Worm (Caenorhabditis elegans) whole organism, young adult: ENCODE data around the gene swt-5.

ENCODE experiments used
- B0261.1 ChIP-seq: sonication (generic microtip); optimal IDR thresholded peaks from 2 replicates; lab custom pipeline; 2016; ENCODE audit warnings: mild to moderate bottlenecking, missing genetic modification characterization, moderate library complexity, missing compliant biosample characterization
- F10E7.11 ChIP-seq: sonication (generic microtip); optimal IDR thresholded peaks from 2 replicates; lab custom pipeline; 2017; ENCODE audit warnings: mild to moderate bottlenecking, missing genetic modification characterization, moderate library complexity, missing compliant biosample characterization
- F23B12.7 ChIP-seq: sonication (generic microtip); optimal IDR thresholded peaks from 2 replicates; lab custom pipeline; 2017; ENCODE audit warnings: missing genetic modification characterization, mild to moderate bottlenecking, missing compliant biosample characterization, antibody characterized with exemption, moderate library complexity; ENCODE audit not compliant: insufficient read depth
- F52B5.7 ChIP-seq: sonication (generic microtip); optimal IDR thresholded peaks from 2 replicates; lab custom pipeline; 2016; ENCODE audit warnings: mild to moderate bottlenecking, missing genetic modification characterization, missing compliant biosample characterization
- F57C9.4 ChIP-seq: sonication (generic microtip); optimal IDR thresholded peaks from 2 replicates; lab custom pipeline; 2017; ENCODE audit warnings: mild to moderate bottlenecking, missing genetic modification characterization, missing compliant biosample characterization
- K11D2.4 ChIP-seq: fragments of 200-800 bp; sonication (Bioruptor generic); IDR thresholded peaks from 2 replicates; pipeline ENCODE4 v1.3.6; 2022; ENCODE audit warnings: missing genetic modification reagents, missing genetic modification characterization, missing compliant biosample characterization
- T07F8.4 ChIP-seq: sonication (generic microtip); optimal IDR thresholded peaks from 2 replicates; lab custom pipeline; 2016; ENCODE audit warnings: mild to moderate bottlenecking, missing genetic modification characterization, moderate library complexity, missing compliant biosample characterization
- Y53G8AR.9 ChIP-seq: fragments of 200-800 bp; sonication (Bioruptor generic); conservative IDR thresholded peaks from 2 replicates; pipeline ENCODE4 v1.3.6; 2022; ENCODE audit warnings: missing genetic modification reagents, missing genetic modification characterization, missing compliant biosample characterization
- Y79H2A.3 ChIP-seq: fragments of 200-800 bp; sonication (Bioruptor generic); conservative IDR thresholded peaks from 2 replicates; pipeline ENCODE4 v1.3.6; 2022; ENCODE audit warnings: missing genetic modification reagents, missing genetic modification characterization, missing compliant biosample characterization
- Y95B8A.8 ChIP-seq: fragments of 200-800 bp; sonication (Bioruptor generic); IDR thresholded peaks from 2 replicates; pipeline ENCODE4 v1.3.6; 2022; ENCODE audit warnings: missing genetic modification reagents, missing genetic modification characterization, missing compliant biosample characterization
- ZK185.1 ChIP-seq: sonication (generic microtip); optimal IDR thresholded peaks from 2 replicates; lab custom pipeline; 2016; ENCODE audit warnings: mild to moderate bottlenecking, missing genetic modification characterization, missing compliant biosample characterization; ENCODE audit not compliant: poor library complexity, severe bottlenecking
- aptf-2 ChIP-seq: fragments of 200-800 bp; sonication (Bioruptor generic); conservative IDR thresholded peaks from 2 replicates; pipeline ENCODE4 v1.3.6; 2022; ENCODE audit warnings: missing genetic modification reagents, missing genetic modification characterization, missing compliant biosample characterization
- atf-7 ChIP-seq: sonication (generic microtip); optimal IDR thresholded peaks from 2 replicates; lab custom pipeline; 2017; ENCODE audit warnings: mild to moderate bottlenecking, missing genetic modification characterization, missing compliant biosample characterization
- attf-6 ChIP-seq: fragments of 200-800 bp; sonication (Bioruptor generic); IDR thresholded peaks from 2 replicates; pipeline ENCODE4 v1.3.6; 2022; ENCODE audit warnings: missing genetic modification reagents, missing genetic modification characterization, missing compliant biosample characterization
- ccch-3 ChIP-seq: fragments of 200-800 bp; sonication (Bioruptor generic); optimal IDR thresholded peaks from 2 replicates; lab custom pipeline; 2018; ENCODE audit warnings: mild to moderate bottlenecking, missing genetic modification characterization, missing compliant biosample characterization
- ceh-58 ChIP-seq: fragments of 200-800 bp; sonication (Bioruptor generic); IDR thresholded peaks from 2 replicates; pipeline ENCODE4 v1.3.6; 2022; ENCODE audit warnings: missing genetic modification characterization, missing compliant biosample characterization
- chd-7 ChIP-seq: sonication (generic microtip); optimal IDR thresholded peaks from 2 replicates; lab custom pipeline; 2016; ENCODE audit warnings: mild to moderate bottlenecking, missing genetic modification characterization, moderate library complexity, missing compliant biosample characterization
- dpl-1 ChIP-seq: fragments of 150-350 bp; optimal IDR thresholded peaks from 2 replicates; lab custom pipeline; 2014; ENCODE audit warnings: missing biosample characterization, missing genetic modification reagents, missing genetic modification characterization
- egl-18 ChIP-seq: fragments of 200-800 bp; sonication (Bioruptor generic); IDR thresholded peaks from 2 replicates; pipeline ENCODE4 v1.3.6; 2022; ENCODE audit warnings: missing genetic modification reagents, missing genetic modification characterization, missing compliant biosample characterization
- egl-44 ChIP-seq: fragments of 200-800 bp; sonication (Bioruptor generic); IDR thresholded peaks from 2 replicates; pipeline ENCODE4 v1.3.6; 2022; ENCODE audit warnings: missing genetic modification reagents, missing genetic modification characterization, missing compliant biosample characterization
- fkh-3 ChIP-seq: sonication (generic microtip); optimal IDR thresholded peaks from 2 replicates; lab custom pipeline; 2016; ENCODE audit warnings: mild to moderate bottlenecking, missing genetic modification characterization, missing compliant biosample characterization
- gei-17 ChIP-seq: fragments of 200-800 bp; sonication (Bioruptor generic); optimal IDR thresholded peaks from 2 replicates; lab custom pipeline; 2018; ENCODE audit warnings: mild to moderate bottlenecking, missing genetic modification characterization, missing compliant biosample characterization
- him-1 ChIP-seq: sonication (generic microtip); optimal IDR thresholded peaks from 2 replicates; lab custom pipeline; 2016; ENCODE audit warnings: missing genotype, missing genetic modification reagents, missing genetic modification characterization, missing compliant biosample characterization
- hmg-1.2 ChIP-seq: fragments of 200-800 bp; sonication (Bioruptor generic); IDR thresholded peaks from 2 replicates; pipeline ENCODE4 v1.3.6; 2022; ENCODE audit warnings: missing genetic modification reagents, missing genetic modification characterization, missing compliant biosample characterization
- hmg-20 ChIP-seq: fragments of 200-800 bp; sonication (Bioruptor generic); IDR thresholded peaks from 2 replicates; pipeline ENCODE4 v1.3.6; 2022; ENCODE audit warnings: missing genetic modification reagents, missing genetic modification characterization, missing compliant biosample characterization
- hrde-1 ChIP-seq: sonication (generic microtip); optimal IDR thresholded peaks from 2 replicates; lab custom pipeline; 2016; ENCODE audit warnings: missing genetic modification characterization, mild to moderate bottlenecking, missing compliant biosample characterization, moderate library complexity, missing genotype, missing genetic modification reagents, borderline replicate concordance
- lag-1 ChIP-seq: fragments of 200-800 bp; sonication (Bioruptor generic); IDR thresholded peaks from 2 replicates; pipeline ENCODE4 v1.3.6; 2022; ENCODE audit warnings: missing genetic modification reagents, missing genetic modification characterization, missing compliant biosample characterization
- lin-26 ChIP-seq: fragments of 200-800 bp; sonication (Bioruptor generic); IDR thresholded peaks from 2 replicates; pipeline ENCODE4 v1.3.6; 2022; ENCODE audit warnings: missing genetic modification reagents, missing genetic modification characterization, missing compliant biosample characterization
- lin-35 ChIP-seq, 3 experiments: fragments of 150-350 bp in 2 of 3; sonication (generic microtip) in 1 of 3; optimal IDR thresholded peaks; 2 replicates each; lab custom pipeline; 2014 to 2018; ENCODE audit warnings: missing biosample characterization in 3 of 3, missing genetic modification characterization in 3 of 3, missing genetic modification reagents in 3 of 3
- lsl-1 ChIP-seq: fragments of 200-800 bp; sonication (Bioruptor generic); optimal IDR thresholded peaks from 2 replicates; lab custom pipeline; 2018; ENCODE audit warnings: mild to moderate bottlenecking, missing genetic modification characterization, moderate library complexity, missing compliant biosample characterization
- mel-28 ChIP-seq: sonication (generic microtip); optimal IDR thresholded peaks from 2 replicates; lab custom pipeline; 2016; ENCODE audit warnings: borderline replicate concordance, mild to moderate bottlenecking, missing genetic modification characterization, missing compliant biosample characterization
- nhr-179 ChIP-seq: sonication (generic microtip); optimal IDR thresholded peaks from 2 replicates; lab custom pipeline; 2016; ENCODE audit warnings: mild to moderate bottlenecking, missing genetic modification characterization, missing compliant biosample characterization
- nhr-27 ChIP-seq: fragments of 200-800 bp; sonication (Bioruptor generic); optimal IDR thresholded peaks from 2 replicates; lab custom pipeline; 2018; ENCODE audit warnings: mild to moderate bottlenecking, missing genetic modification characterization, moderate library complexity, missing compliant biosample characterization
- pbrm-1 ChIP-seq: fragments of 200-800 bp; sonication (Bioruptor generic); IDR thresholded peaks from 2 replicates; pipeline ENCODE4 v1.3.6; 2022; ENCODE audit warnings: missing genetic modification reagents, missing genetic modification characterization, missing compliant biosample characterization
- pha-4 ChIP-seq: fragments of 150-350 bp; sonication (generic microtip); optimal IDR thresholded peaks from 2 replicates; lab custom pipeline; 2014; ENCODE audit warnings: missing biosample characterization, missing genetic modification reagents, missing genetic modification characterization
- rcor-1 ChIP-seq: fragments of 200-800 bp; sonication (Bioruptor generic); IDR thresholded peaks from 2 replicates; pipeline ENCODE4 v1.3.6; 2022; ENCODE audit warnings: missing genetic modification reagents, missing genetic modification characterization, missing compliant biosample characterization
- repo-1 ChIP-seq: sonication (generic microtip); optimal IDR thresholded peaks from 2 replicates; lab custom pipeline; 2017; ENCODE audit warnings: mild to moderate bottlenecking, missing genetic modification characterization, missing compliant biosample characterization
- sea-2 ChIP-seq: fragments of 200-800 bp; sonication (Bioruptor generic); IDR thresholded peaks from 2 replicates; pipeline ENCODE4 v1.3.6; 2022; ENCODE audit warnings: missing genetic modification characterization, missing compliant biosample characterization
- snpc-1.1 ChIP-seq: sonication (generic microtip); optimal IDR thresholded peaks from 2 replicates; lab custom pipeline; 2017; ENCODE audit warnings: missing genetic modification characterization, mild to moderate bottlenecking, missing compliant biosample characterization, antibody characterized with exemption, moderate library complexity, missing genotype, missing genetic modification reagents; ENCODE audit not compliant: insufficient read depth
- snpc-1.3 ChIP-seq: sonication (generic microtip); optimal IDR thresholded peaks from 2 replicates; lab custom pipeline; 2017; ENCODE audit warnings: missing genetic modification characterization, mild to moderate bottlenecking, missing compliant biosample characterization, antibody characterized with exemption, moderate library complexity, missing genotype, missing genetic modification reagents; ENCODE audit not compliant: insufficient read depth
- tlf-1 ChIP-seq: fragments of 200-800 bp; sonication (Bioruptor generic); optimal IDR thresholded peaks from 2 replicates; lab custom pipeline; 2018; ENCODE audit warnings: mild to moderate bottlenecking, missing genetic modification characterization, missing compliant biosample characterization
- unc-62 ChIP-seq: fragments of 150-350 bp; optimal IDR thresholded peaks from 2 replicates; lab custom pipeline; 2014; ENCODE audit warnings: missing biosample characterization, missing genetic modification reagents, missing genetic modification characterization
- ztf-18 ChIP-seq: sonication (generic microtip); optimal IDR thresholded peaks from 2 replicates; lab custom pipeline; 2016; ENCODE audit warnings: missing genotype, mild to moderate bottlenecking, missing genetic modification characterization, missing compliant biosample characterization
- ztf-28 ChIP-seq: fragments of 200-800 bp; sonication (Bioruptor generic); IDR thresholded peaks from 2 replicates; pipeline ENCODE4 v1.3.6; 2022; ENCODE audit warnings: missing genetic modification reagents, missing genetic modification characterization, missing compliant biosample characterization
- ztf-3 ChIP-seq: fragments of 200-800 bp; sonication (Bioruptor generic); optimal IDR thresholded peaks from 2 replicates; lab custom pipeline; 2018; ENCODE audit warnings: mild to moderate bottlenecking, missing genetic modification characterization, missing compliant biosample characterization

The swt-5 gene

DNA sequence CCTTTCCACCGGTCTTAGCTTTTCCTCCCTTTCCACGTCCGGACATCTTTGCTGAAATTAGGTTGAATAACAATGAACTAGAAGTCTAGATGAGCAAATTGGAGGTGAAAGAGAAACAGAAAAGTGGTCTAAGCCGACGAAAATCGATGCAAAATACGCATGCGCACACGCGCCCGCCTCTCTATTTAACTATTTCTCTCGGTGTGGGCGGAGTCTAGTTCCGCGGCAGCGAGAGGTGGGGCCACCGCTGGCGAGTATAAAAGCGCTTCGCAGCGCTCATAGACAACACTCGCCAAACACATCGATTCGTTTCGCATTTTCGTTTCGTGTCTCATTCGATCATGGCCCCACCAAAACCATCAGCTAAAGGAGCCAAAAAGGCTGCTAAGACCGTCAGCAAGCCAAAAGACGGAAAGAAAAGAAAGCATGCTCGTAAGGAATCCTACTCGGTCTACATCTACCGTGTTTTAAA is 44.1 kb downstream of the swt-5 start, which contains the start of the genes his-35 and his-41 (continued):
- TF ChIP-seq nhr-27 (tag; lab: Kevin White, UChicago) = no peak
- no peak for TF ChIP-seq him-1 (tag; lab: Kevin White, UChicago)
- no peak for TF ChIP-seq fkh-3
- TF ChIP-seq sea-2 (GFP tag; lab: Robert Waterston, UW) = no peak
- no peak for TF ChIP-seq pbrm-1
- no peak for TF ChIP-seq ztf-3
- no peak for TF ChIP-seq nhr-179 (tag; lab: Kevin White, UChicago)
- no peak for TF ChIP-seq ceh-58
- no peak for TF ChIP-seq atf-7
- TF ChIP-seq F52B5.7 = peak; percentile 7
- no peak for TF ChIP-seq Y79H2A.3
- no peak for TF ChIP-seq repo-1 (tag; lab: Kevin White, UChicago)
- TF ChIP-seq ZK185.1 = peak; percentile 22
- TF ChIP-seq attf-6 (GFP tag; lab: Robert Waterston, UW) = no peak
- no peak for TF ChIP-seq hrde-1 (tag; lab: Kevin White, UChicago)
- no peak for TF ChIP-seq lsl-1 (GFP tag; lab: Kevin White, UChicago)
- TF ChIP-seq B0261.1 (tag; lab: Kevin White, UChicago) = no peak
- no peak for TF ChIP-seq hmg-1.2
- TF ChIP-seq, all 124 proteins: peak for 19

DNA sequence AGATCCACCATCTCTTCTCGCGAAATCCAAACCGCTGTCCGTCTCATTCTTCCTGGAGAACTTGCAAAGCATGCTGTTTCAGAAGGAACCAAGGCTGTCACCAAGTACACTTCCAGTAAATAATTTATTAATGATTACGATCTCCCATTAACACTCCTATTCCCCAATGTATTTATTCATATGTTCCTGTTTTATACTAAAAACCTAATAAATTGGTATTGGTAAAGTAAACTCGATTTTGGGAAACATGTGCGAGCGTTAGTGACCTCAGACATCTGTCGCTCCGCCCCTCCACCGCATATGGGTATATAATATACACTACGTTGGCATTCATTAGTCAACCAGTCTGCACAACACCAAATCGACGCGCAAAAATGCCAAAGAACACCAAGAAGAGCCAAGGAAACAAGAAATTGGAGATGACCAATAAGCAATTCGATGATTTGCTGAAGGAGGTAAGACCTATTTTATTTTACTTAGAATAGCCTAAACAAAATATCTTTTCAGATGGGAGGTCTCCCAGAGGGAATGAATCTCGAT is 44.9 kb downstream of the swt-5 start, which contains the start of gene C50F4.6:
TSS of gene C50F4.6 (plus strand) at position 51 of the 540 bp plus-strand sequence.
- TF ChIP-seq lin-26 (0 out of 2 replicates have a peak, but pooled peaks have one; percentile 21), ztf-18 (no peak), fkh-3 (no peak), K11D2.4 (GFP tag; lab: Robert Waterston, UW) (no peak), B0261.1 (tag; lab: Kevin White, UChicago) (no peak), Y95B8A.8 (GFP tag; lab: Robert Waterston, UW) (no peak), ZK185.1 (no peak), egl-18 (GFP tag; lab: Robert Waterston, UW) (no peak), repo-1 (tag; lab: Kevin White, UChicago) (peak; percentile 20), snpc-1.3 (tag; lab: Kevin White, UChicago) (no peak), atf-7 (no peak)

DNA sequence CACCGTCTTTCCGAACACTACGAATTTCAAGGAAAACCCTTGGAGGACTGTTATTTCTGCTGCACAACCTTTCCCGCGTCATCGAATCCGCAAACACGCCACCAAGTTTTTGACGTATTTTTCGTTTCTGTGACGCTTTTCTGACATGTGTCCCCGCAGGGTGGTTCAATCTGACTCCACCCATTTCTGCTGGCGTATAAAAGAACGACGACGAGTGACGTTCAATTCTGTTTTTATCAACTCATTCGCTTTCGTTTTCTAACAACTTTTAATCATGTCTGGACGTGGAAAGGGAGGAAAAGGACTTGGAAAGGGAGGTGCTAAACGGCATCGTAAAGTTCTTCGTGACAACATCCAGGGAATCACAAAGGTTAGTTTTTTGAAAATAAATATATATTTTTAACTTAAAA is 45.7 kb downstream of the swt-5 start, which contains the start of gene his-37:
TSS of gene his-37 (plus strand) at position 246 of the 410 bp plus-strand sequence.
- TF ChIP-seq nhr-27 (tag; lab: Kevin White, UChicago) (no peak), snpc-1.1 (tag; lab: Kevin White, UChicago) (no peak), Y53G8AR.9 (GFP tag; lab: Robert Waterston, UW) (peak; percentile 96), egl-44 (GFP tag; lab: Robert Waterston, UW) (peak; percentile 96), mel-28 (no peak), Y79H2A.3 (no peak), pha-4 (tag; lab: Kevin White, UChicago) (peak; percentile 96), rcor-1 (GFP tag; lab: Robert Waterston, UW) (peak; percentile 90), gei-17 (GFP tag; lab: Kevin White, UChicago) (peak; percentile 85), F57C9.4 (tag; lab: Kevin White, UChicago) (peak; percentile 64), F23B12.7 (tag; lab: Kevin White, UChicago) (peak; percentile 94), ccch-3 (GFP tag; lab: Kevin White, UChicago) (no peak), F52B5.7 (no peak), aptf-2 (GFP tag; lab: Robert Waterston, UW) (no peak), ztf-28 (GFP tag; lab: Robert Waterston, UW) (0 out of 2 replicates have a peak, but pooled peaks have one; percentile 45), dpl-1 (GFP tag; lab: Kevin White, UChicago) (peak; percentile 50), hmg-20 (peak; percentile 71; the same call in 1 of the 2 replicates), tlf-1 (GFP tag; lab: Kevin White, UChicago) (peak; percentile 97), chd-7 (tag; lab: Kevin White, UChicago) (peak; percentile 94), T07F8.4 (tag; lab: Kevin White, UChicago) (no peak), lag-1 (GFP tag; lab: Robert Waterston, UW) (no peak), F10E7.11 (tag; lab: Kevin White, UChicago) (no peak), lin-35 (GFP tag; optimal IDR thresholded peaks at IDR 0.05; lab: Kevin White, UChicago) (peak in 2 of 3 experiments; percentile 71 to 95), unc-62 (GFP tag; lab: Kevin White, UChicago) (peak; percentile 88)
